Worm (Caenorhabditis elegans) whole organism, L2 larva: Measurements from ENCODE around the gene ergi-3.
A peak's percentile ranks its signal among the peaks of the same experiment; 100 is the strongest.

Experiments used
- C34F6.9 ChIP-seq: fragments of 150-350 bp; optimal IDR thresholded peaks from 2 replicates; lab custom pipeline; 2014; ENCODE audit warnings: missing biosample characterization, missing genetic modification characterization
- F13H6.1 ChIP-seq: sonication (generic microtip); optimal IDR thresholded peaks from 2 replicates; lab custom pipeline; 2016; ENCODE audit warnings: missing genetic modification characterization, missing compliant biosample characterization
- R02D3.7 ChIP-seq: fragments of 150-350 bp; optimal IDR thresholded peaks from 2 replicates; lab custom pipeline; 2014; ENCODE audit warnings: missing biosample characterization, missing genetic modification characterization
- ZK546.5 ChIP-seq: sonication (generic microtip); optimal IDR thresholded peaks from 2 replicates; lab custom pipeline; 2017; ENCODE audit warnings: missing biosample characterization, missing genetic modification characterization
- alr-1 ChIP-seq: fragments of 150-350 bp; optimal IDR thresholded peaks from 2 replicates; lab custom pipeline; 2014; ENCODE audit warnings: missing biosample characterization, missing genetic modification characterization
- aly-2 ChIP-seq: fragments of 150-350 bp; optimal IDR thresholded peaks from 2 replicates; lab custom pipeline; 2014; ENCODE audit warnings: missing biosample characterization, missing genetic modification characterization
- blmp-1 ChIP-seq: sonication (generic microtip); optimal IDR thresholded peaks from 2 replicates; lab custom pipeline; 2017; ENCODE audit warnings: missing genetic modification characterization, mild to moderate bottlenecking, missing compliant biosample characterization, antibody characterized with exemption, moderate library complexity; ENCODE audit not compliant: insufficient read depth
- ceh-16 ChIP-seq: fragments of 150-350 bp; optimal IDR thresholded peaks from 2 replicates; lab custom pipeline; 2014; ENCODE audit warnings: missing biosample characterization, missing genetic modification characterization
- ceh-82 ChIP-seq: fragments of 150-350 bp; optimal IDR thresholded peaks from 2 replicates; lab custom pipeline; 2014; ENCODE audit warnings: missing biosample characterization, missing genetic modification characterization
- crh-2 ChIP-seq: sonication (generic microtip); optimal IDR thresholded peaks from 2 replicates; lab custom pipeline; 2017; ENCODE audit warnings: missing biosample characterization, missing genetic modification characterization
- dmd-4 ChIP-seq: sonication (generic microtip); optimal IDR thresholded peaks from 2 replicates; lab custom pipeline; 2017; ENCODE audit warnings: missing biosample characterization, missing genetic modification characterization
- egl-27 ChIP-seq: sonication (generic microtip); optimal IDR thresholded peaks from 3 replicates; lab custom pipeline; 2017; ENCODE audit warnings: missing biosample characterization, missing genetic modification reagents, missing genetic modification characterization
- elt-1 ChIP-seq: fragments of 150-350 bp; optimal IDR thresholded peaks from 2 replicates; lab custom pipeline; 2014; ENCODE audit warnings: missing biosample characterization, missing genetic modification characterization
- elt-3 ChIP-seq: sonication (generic microtip); optimal IDR thresholded peaks from 2 replicates; lab custom pipeline; 2017; ENCODE audit warnings: missing biosample characterization, missing genetic modification characterization
- fos-1 ChIP-seq: fragments of 150-350 bp; optimal IDR thresholded peaks from 2 replicates; lab custom pipeline; 2014; ENCODE audit warnings: missing biosample characterization, missing genetic modification characterization
- lin-13 ChIP-seq: fragments of 150-350 bp; optimal IDR thresholded peaks from 2 replicates; lab custom pipeline; 2014; ENCODE audit warnings: missing biosample characterization, missing genetic modification reagents, missing genetic modification characterization
- lin-39 ChIP-seq: fragments of 150-350 bp; optimal IDR thresholded peaks from 2 replicates; lab custom pipeline; 2014; ENCODE audit warnings: missing biosample characterization, missing genetic modification reagents, missing genetic modification characterization
- lsy-2 ChIP-seq, 2 experiments: fragments of 150-350 bp in 1 of 2; sonication (generic microtip) in 1 of 2; optimal IDR thresholded peaks; 2 replicates each; lab custom pipeline; 2014 to 2017; ENCODE audit warnings: missing biosample characterization in 2 of 2, missing genetic modification characterization in 2 of 2
- mab-5 ChIP-seq: fragments of 150-350 bp; optimal IDR thresholded peaks from 2 replicates; lab custom pipeline; 2014; ENCODE audit warnings: missing biosample characterization, missing genetic modification characterization
- mbf-1 ChIP-seq: sonication (generic microtip); optimal IDR thresholded peaks from 2 replicates; lab custom pipeline; 2017; ENCODE audit warnings: missing biosample characterization, missing genetic modification characterization
- mdl-1 ChIP-seq, 2 experiments: fragments of 150-350 bp in 1 of 2; sonication (generic microtip) in 1 of 2; optimal IDR thresholded peaks; 2 replicates each; lab custom pipeline; 2017; ENCODE audit warnings: missing biosample characterization in 2 of 2, missing genetic modification characterization in 2 of 2
- nhr-10 ChIP-seq: sonication (generic microtip); optimal IDR thresholded peaks from 2 replicates; lab custom pipeline; 2017; ENCODE audit warnings: missing biosample characterization, missing genetic modification characterization
- nhr-11 ChIP-seq: fragments of 150-350 bp; optimal IDR thresholded peaks from 2 replicates; lab custom pipeline; 2014; ENCODE audit warnings: missing biosample characterization, missing genetic modification characterization
- nhr-12 ChIP-seq: fragments of 150-350 bp; optimal IDR thresholded peaks from 2 replicates; lab custom pipeline; 2014; ENCODE audit warnings: missing biosample characterization, missing genetic modification characterization
- nhr-129 ChIP-seq: fragments of 150-350 bp; optimal IDR thresholded peaks from 2 replicates; lab custom pipeline; 2014; ENCODE audit warnings: missing biosample characterization, missing genetic modification characterization
- nhr-21 ChIP-seq: fragments of 150-350 bp; optimal IDR thresholded peaks from 2 replicates; lab custom pipeline; 2014; ENCODE audit warnings: missing biosample characterization, missing genetic modification characterization
- nhr-23 ChIP-seq: fragments of 150-350 bp; optimal IDR thresholded peaks from 2 replicates; lab custom pipeline; 2014; ENCODE audit warnings: missing biosample characterization, missing genetic modification reagents, missing genetic modification characterization
- nhr-237 ChIP-seq: fragments of 150-350 bp; optimal IDR thresholded peaks from 2 replicates; lab custom pipeline; 2014; ENCODE audit warnings: missing biosample characterization, missing genetic modification characterization
- nhr-25 ChIP-seq: fragments of 150-350 bp; sonication (generic microtip); optimal IDR thresholded peaks from 3 replicates; lab custom pipeline; 2014; ENCODE audit warnings: missing biosample characterization, missing genetic modification characterization
- nhr-6 ChIP-seq: fragments of 150-350 bp; optimal IDR thresholded peaks from 2 replicates; lab custom pipeline; 2014; ENCODE audit warnings: missing biosample characterization, missing genetic modification characterization
- nhr-77 ChIP-seq: fragments of 150-350 bp; optimal IDR thresholded peaks from 2 replicates; lab custom pipeline; 2014; ENCODE audit warnings: missing biosample characterization, missing genetic modification characterization
- peb-1 ChIP-seq: fragments of 150-350 bp; optimal IDR thresholded peaks from 2 replicates; lab custom pipeline; 2014; ENCODE audit warnings: missing biosample characterization, missing genetic modification characterization
- sem-4 ChIP-seq: fragments of 150-350 bp; optimal IDR thresholded peaks from 2 replicates; lab custom pipeline; 2014; ENCODE audit warnings: missing biosample characterization, missing genetic modification reagents, missing genetic modification characterization
- sma-3 ChIP-seq: sonication (generic microtip); optimal IDR thresholded peaks from 2 replicates; lab custom pipeline; 2016; ENCODE audit warnings: missing genetic modification reagents, missing genetic modification characterization, missing compliant biosample characterization
- sma-9 ChIP-seq, 2 experiments: fragments of 150-350 bp in 1 of 2; sonication (generic microtip) in 1 of 2; optimal IDR thresholded peaks; 2 replicates each; lab custom pipeline; 2014 to 2016; ENCODE audit warnings: missing genetic modification characterization in 2 of 2, mild to moderate bottlenecking in 1 of 2, missing biosample characterization in 1 of 2, missing compliant biosample characterization in 1 of 2, missing genetic modification reagents in 1 of 2, moderate library complexity in 1 of 2
- snpc-4 ChIP-seq: fragments of 150-350 bp; optimal IDR thresholded peaks from 2 replicates; lab custom pipeline; 2014; ENCODE audit warnings: missing biosample characterization, missing genetic modification characterization
- unc-39 ChIP-seq: fragments of 150-350 bp; optimal IDR thresholded peaks from 2 replicates; lab custom pipeline; 2014; ENCODE audit warnings: missing biosample characterization, missing genetic modification characterization
- unc-55 ChIP-seq: fragments of 150-350 bp; sonication (generic microtip); optimal IDR thresholded peaks from 3 replicates; lab custom pipeline; 2014; ENCODE audit warnings: missing biosample characterization, missing genetic modification reagents, missing genetic modification characterization
- unc-62 ChIP-seq: fragments of 150-350 bp; optimal IDR thresholded peaks from 2 replicates; lab custom pipeline; 2014; ENCODE audit warnings: missing biosample characterization, missing genetic modification reagents, missing genetic modification characterization
- zag-1 ChIP-seq: fragments of 150-350 bp; optimal IDR thresholded peaks from 2 replicates; lab custom pipeline; 2014; ENCODE audit warnings: missing biosample characterization, missing genetic modification characterization
- ztf-1 ChIP-seq: fragments of 200-800 bp; sonication (Bioruptor generic); conservative IDR thresholded peaks from 2 replicates; pipeline ENCODE4 v1.3.6; 2022; ENCODE audit warnings: missing genetic modification characterization, missing compliant biosample characterization
- ztf-11 ChIP-seq: sonication (generic microtip); optimal IDR thresholded peaks from 2 replicates; lab custom pipeline; 2017; ENCODE audit warnings: missing biosample characterization, missing genetic modification characterization
- ztf-4 ChIP-seq: fragments of 150-350 bp; optimal IDR thresholded peaks from 2 replicates; lab custom pipeline; 2014; ENCODE audit warnings: missing biosample characterization, missing genetic modification characterization

The ergi-3 gene

ce11 chrX:15610527-15611091, 5.9 kb downstream of the ergi-3 start (continued):
- no peak for TF ChIP-seq nhr-11 (tag; lab: Kevin White, UChicago)
- peak; percentile 57 for TF ChIP-seq ztf-4 (tag; lab: Kevin White, UChicago)
- no peak for TF ChIP-seq sem-4 (tag; lab: Kevin White, UChicago)
- TF ChIP-seq fos-1 (tag; lab: Kevin White, UChicago), result peak; percentile 90
- TF ChIP-seq egl-27 (tag; lab: Kevin White, UChicago), result no peak
- peak; percentile 50 for TF ChIP-seq lin-13
- TF ChIP-seq ztf-1 (GFP tag; lab: Robert Waterston, UW), result no peak
- peak; percentile 18 for TF ChIP-seq unc-55 (GFP tag; lab: Kevin White, UChicago)
- TF ChIP-seq unc-62 (GFP tag; lab: Kevin White, UChicago), result no peak
- no peak for TF ChIP-seq nhr-237 (tag; lab: Kevin White, UChicago)
- no peak for TF ChIP-seq elt-1
- TF ChIP-seq alr-1 (tag; lab: Kevin White, UChicago), result no peak
- TF ChIP-seq mbf-1 (tag; lab: Kevin White, UChicago), result no peak
- TF ChIP-seq, all 48 proteins: peak for 19

ce11 chrX:15609698-15610097, 6.9 kb downstream of the ergi-3 start:
- TF ChIP-seq sma-9 (GFP tag; optimal IDR thresholded peaks at IDR 0.05; lab: Kevin White, UChicago) (peak; percentile 12), sma-9 (tag; optimal IDR thresholded peaks at IDR 0.05; lab: Kevin White, UChicago) (no peak), nhr-25 (tag; lab: Kevin White, UChicago) (no peak)

DNA sequence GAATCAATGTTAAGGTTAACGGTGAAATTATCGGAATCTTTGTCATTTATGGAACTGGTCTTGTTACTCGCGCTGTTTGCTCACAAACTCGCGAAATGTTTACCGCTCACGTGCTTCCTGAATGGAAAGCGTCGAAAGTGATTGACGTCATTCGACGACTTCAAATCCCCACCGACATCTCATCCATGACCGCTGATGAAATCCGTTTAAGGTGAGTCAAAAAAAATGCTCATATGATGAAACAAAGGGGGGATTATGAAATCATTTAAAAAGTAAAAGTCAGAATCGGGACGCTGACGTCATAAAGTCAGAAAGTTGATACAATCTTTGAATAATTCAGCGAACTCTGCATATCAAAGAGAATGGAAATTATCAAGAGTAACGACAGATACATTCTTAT, 8.0 kb downstream of the ergi-3 start:
- TF ChIP-seq nhr-129, result peak; percentile 48
- TF ChIP-seq sma-9 (GFP tag; optimal IDR thresholded peaks at IDR 0.05; lab: Kevin White, UChicago), result peak; percentile 27
- TF ChIP-seq sma-9 (tag; optimal IDR thresholded peaks at IDR 0.05; lab: Kevin White, UChicago), result no peak
- TF ChIP-seq crh-2 (tag; lab: Kevin White, UChicago), result no peak
- peak; percentile 6 for TF ChIP-seq nhr-21 (tag; lab: Kevin White, UChicago)
- no peak for TF ChIP-seq nhr-12
- TF ChIP-seq C34F6.9 (tag; lab: Kevin White, UChicago), result peak; percentile 32
- peak; percentile 23 for TF ChIP-seq unc-55 (GFP tag; lab: Kevin White, UChicago)
- TF ChIP-seq lsy-2 (tag; optimal IDR thresholded peaks at IDR 0.05; lab: Kevin White, UChicago), result peak in 1 of 2 experiments; percentile 30
- TF ChIP-seq ztf-4 (tag; lab: Kevin White, UChicago), result peak; percentile 37

DNA sequence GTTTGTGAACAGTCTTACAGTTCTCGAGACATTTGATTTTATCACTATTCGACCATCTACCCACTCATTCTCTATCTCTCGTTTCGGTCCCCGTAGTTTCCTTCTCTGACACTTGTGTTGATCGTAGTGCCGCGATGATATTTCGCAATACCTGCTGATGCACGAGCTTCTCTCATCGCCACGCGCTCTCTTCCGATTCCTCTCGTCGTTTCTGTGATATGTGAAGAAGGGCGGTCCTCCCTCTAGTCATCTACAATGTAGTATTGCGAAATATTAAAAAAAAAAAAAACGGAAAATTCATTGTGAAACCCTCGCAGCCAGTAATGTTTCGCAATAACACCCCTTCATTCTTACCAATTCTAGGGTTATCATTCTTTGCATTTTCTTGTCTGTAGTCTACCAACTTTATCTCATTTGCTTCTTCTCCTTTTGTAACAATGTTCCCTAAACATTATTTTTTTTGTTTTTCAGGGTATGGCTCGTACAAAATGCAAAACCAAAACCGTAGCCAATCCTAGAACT, 9.0 kb downstream of the ergi-3 start, which contains the start of gene nipi-3:
TSS of gene nipi-3 (plus strand) at position 472 of the 522 bp plus-strand sequence.
- TF ChIP-seq nhr-237 (tag; lab: Kevin White, UChicago) (no peak), elt-1 (no peak), nhr-23 (tag; lab: Kevin White, UChicago) (no peak), lin-13 (peak; percentile 87), unc-55 (GFP tag; lab: Kevin White, UChicago) (peak; percentile 97), nhr-12 (peak; percentile 21), ztf-1 (GFP tag; lab: Robert Waterston, UW) (no peak), dmd-4 (no peak), lsy-2 (tag; optimal IDR thresholded peaks at IDR 0.05; lab: Kevin White, UChicago) (peak; percentile 77 to 85), nhr-10 (tag; lab: Kevin White, UChicago) (peak; percentile 70), ZK546.5 (tag; lab: Kevin White, UChicago) (peak; percentile 19), sma-3 (GFP tag; lab: Kevin White, UChicago) (peak; percentile 95), unc-39 (tag; lab: Kevin White, UChicago) (no peak), nhr-25 (tag; lab: Kevin White, UChicago) (peak; percentile 96), fos-1 (tag; lab: Kevin White, UChicago) (peak; percentile 96), mdl-1 (tag; optimal IDR thresholded peaks at IDR 0.05; lab: Kevin White, UChicago) (peak; percentile 97 to 99), unc-62 (GFP tag; lab: Kevin White, UChicago) (peak; percentile 76), mbf-1 (tag; lab: Kevin White, UChicago) (no peak), nhr-21 (tag; lab: Kevin White, UChicago) (peak; percentile 92), ceh-82 (tag; lab: Kevin White, UChicago) (peak; percentile 51), nhr-11 (tag; lab: Kevin White, UChicago) (peak; percentile 68), snpc-4 (peak; percentile 66), elt-3 (tag; lab: Kevin White, UChicago) (no peak), nhr-77 (tag; lab: Kevin White, UChicago) (no peak), ztf-11 (tag; lab: Kevin White, UChicago) (no peak), zag-1 (peak; percentile 81), ceh-16 (peak; percentile 42), blmp-1 (peak; percentile 41), nhr-6 (tag; lab: Kevin White, UChicago) (peak; percentile 91), aly-2 (tag; lab: Kevin White, UChicago) (no peak), peb-1 (tag; lab: Kevin White, UChicago) (no peak), nhr-129 (peak; percentile 97), F13H6.1 (tag; lab: Kevin White, UChicago) (peak; percentile 94), sma-9 (GFP tag; optimal IDR thresholded peaks at IDR 0.05; lab: Kevin White, UChicago) (peak; percentile 97), sma-9 (tag; optimal IDR thresholded peaks at IDR 0.05; lab: Kevin White, UChicago) (no peak), egl-27 (tag; lab: Kevin White, UChicago) (peak; percentile 83), lin-39 (no peak), mab-5 (tag; lab: Kevin White, UChicago) (peak; percentile 45), R02D3.7 (no peak)
